Worm (Caenorhabditis elegans) whole organism, L1 larva: Measurements from ENCODE around the gene F22F7.8.

ENCODE experiments used
- C16A3.4 ChIP-seq: fragments of 150-350 bp; optimal IDR thresholded peaks from 2 replicates; lab custom pipeline; 2014; ENCODE audit warnings: missing biosample characterization, missing genetic modification characterization
- C34B4.2 ChIP-seq: sonication (generic microtip); optimal IDR thresholded peaks from 2 replicates; lab custom pipeline; 2017; ENCODE audit warnings: mild to moderate bottlenecking, missing genetic modification characterization, missing compliant biosample characterization
- F16B12.6 ChIP-seq: fragments of 150-350 bp; optimal IDR thresholded peaks from 2 replicates; lab custom pipeline; 2014; ENCODE audit warnings: missing biosample characterization, missing genetic modification characterization
- alr-1 ChIP-seq: fragments of 200-800 bp; sonication (Bioruptor generic); optimal IDR thresholded peaks from 2 replicates; lab custom pipeline; 2018; ENCODE audit warnings: borderline replicate concordance, mild to moderate bottlenecking, missing genetic modification characterization, missing compliant biosample characterization
- ama-1 ChIP-seq: fragments of 150-350 bp; optimal IDR thresholded peaks from 2 replicates; lab custom pipeline; 2014
- ceh-88 ChIP-seq: fragments of 200-800 bp; sonication (Bioruptor generic); IDR thresholded peaks from 2 replicates; pipeline ENCODE4 v1.3.6; 2022; ENCODE audit warnings: missing genetic modification characterization, missing compliant biosample characterization
- ceh-90 ChIP-seq: sonication (generic microtip); optimal IDR thresholded peaks from 2 replicates; lab custom pipeline; 2016; ENCODE audit warnings: missing genetic modification characterization, missing compliant biosample characterization
- ces-1 ChIP-seq: fragments of 150-350 bp; optimal IDR thresholded peaks from 2 replicates; lab custom pipeline; 2014; ENCODE audit warnings: missing biosample characterization, missing genetic modification reagents, missing genetic modification characterization
- dsc-1 ChIP-seq: sonication (generic microtip); optimal IDR thresholded peaks from 2 replicates; lab custom pipeline; 2016; ENCODE audit warnings: mild to moderate bottlenecking, missing genetic modification characterization, missing compliant biosample characterization
- efl-1 ChIP-seq, 4 experiments: fragments of 150-350 bp; optimal IDR thresholded peaks in 3 of 4; peaks in 1 of 4; 1 replicate in 1 of 4; 2 replicates in 3 of 4; lab custom pipeline; 2014; ENCODE audit warnings: missing biosample characterization in 2 of 4, missing genetic modification characterization in 2 of 4, missing genetic modification reagents in 2 of 4
- efl-3 ChIP-seq: fragments of 200-800 bp; sonication (Bioruptor generic); optimal IDR thresholded peaks from 2 replicates; lab custom pipeline; 2018; ENCODE audit warnings: mild to moderate bottlenecking, missing genetic modification characterization, missing compliant biosample characterization
- egl-13 ChIP-seq: sonication (generic microtip); optimal IDR thresholded peaks from 2 replicates; lab custom pipeline; 2016; ENCODE audit warnings: missing genotype, missing genetic modification reagents, missing genetic modification characterization, missing compliant biosample characterization
- elt-2 ChIP-seq: sonication (generic microtip); optimal IDR thresholded peaks from 2 replicates; lab custom pipeline; 2016; ENCODE audit warnings: missing genetic modification characterization, mild to moderate bottlenecking, inconsistent platforms, missing compliant biosample characterization, missing genetic modification reagents
- fkh-10 ChIP-seq: sonication (generic microtip); optimal IDR thresholded peaks from 2 replicates; lab custom pipeline; 2017; ENCODE audit warnings: missing biosample characterization, missing genetic modification reagents, missing genetic modification characterization
- fkh-8 ChIP-seq: sonication (generic microtip); optimal IDR thresholded peaks from 2 replicates; lab custom pipeline; 2016; ENCODE audit warnings: mild to moderate bottlenecking, missing genetic modification characterization, missing compliant biosample characterization
- fos-1 ChIP-seq: fragments of 150-350 bp; optimal IDR thresholded peaks from 2 replicates; lab custom pipeline; 2014; ENCODE audit warnings: missing biosample characterization, missing genetic modification characterization
- isw-1 ChIP-seq: fragments of 200-800 bp; sonication (Bioruptor generic); IDR thresholded peaks from 2 replicates; pipeline ENCODE4 v1.3.6; 2022; ENCODE audit warnings: missing genetic modification characterization, missing compliant biosample characterization
- jun-1 ChIP-seq: fragments of 150-350 bp; optimal IDR thresholded peaks from 2 replicates; lab custom pipeline; 2014; ENCODE audit warnings: missing biosample characterization, missing genetic modification reagents, missing genetic modification characterization
- lin-14 ChIP-seq: fragments of 200-800 bp; sonication (Bioruptor generic); optimal IDR thresholded peaks from 2 replicates; lab custom pipeline; 2018; ENCODE audit warnings: mild to moderate bottlenecking, missing genetic modification characterization, moderate library complexity, missing compliant biosample characterization
- lin-35 ChIP-seq, 2 experiments: fragments of 150-350 bp; optimal IDR thresholded peaks; 2 replicates each; lab custom pipeline; 2014; ENCODE audit warnings: missing biosample characterization in 2 of 2, missing genetic modification characterization in 2 of 2, missing genetic modification reagents in 2 of 2
- lin-39 ChIP-seq: fragments of 150-350 bp; optimal IDR thresholded peaks from 2 replicates; lab custom pipeline; 2014; ENCODE audit warnings: missing biosample characterization, missing genetic modification reagents, missing genetic modification characterization
- mef-2 ChIP-seq: fragments of 150-350 bp; optimal IDR thresholded peaks from 2 replicates; lab custom pipeline; 2014; ENCODE audit warnings: missing biosample characterization, missing genetic modification characterization
- nhr-12 ChIP-seq: sonication (generic microtip); optimal IDR thresholded peaks from 2 replicates; lab custom pipeline; 2017; ENCODE audit warnings: missing biosample characterization, missing genetic modification characterization
- nhr-28 ChIP-seq: fragments of 150-350 bp; optimal IDR thresholded peaks from 2 replicates; lab custom pipeline; 2014; ENCODE audit warnings: missing biosample characterization, missing genetic modification characterization
- nhr-47 ChIP-seq: sonication (generic microtip); optimal IDR thresholded peaks from 2 replicates; lab custom pipeline; 2016; ENCODE audit warnings: mild to moderate bottlenecking, missing genetic modification characterization, moderate library complexity, missing compliant biosample characterization
- nhr-71 ChIP-seq: sonication (generic microtip); optimal IDR thresholded peaks from 2 replicates; lab custom pipeline; 2016; ENCODE audit warnings: mild to moderate bottlenecking, missing genetic modification characterization, moderate library complexity, missing compliant biosample characterization
- nhr-76 ChIP-seq: sonication (generic microtip); optimal IDR thresholded peaks from 2 replicates; lab custom pipeline; 2017; ENCODE audit warnings: missing biosample characterization, missing genetic modification characterization
- nhr-84 ChIP-seq: sonication (generic microtip); optimal IDR thresholded peaks from 2 replicates; lab custom pipeline; 2017; ENCODE audit warnings: missing biosample characterization, missing genetic modification characterization
- nhr-90 ChIP-seq: sonication (generic microtip); optimal IDR thresholded peaks from 2 replicates; lab custom pipeline; 2016; ENCODE audit warnings: mild to moderate bottlenecking, missing genetic modification characterization, missing compliant biosample characterization; ENCODE audit not compliant: poor library complexity
- sptf-1 ChIP-seq: fragments of 150-350 bp; optimal IDR thresholded peaks from 2 replicates; lab custom pipeline; 2014; ENCODE audit warnings: missing biosample characterization, missing genetic modification characterization
- swsn-7 ChIP-seq: sonication (generic microtip); optimal IDR thresholded peaks from 2 replicates; lab custom pipeline; 2016; ENCODE audit warnings: missing genetic modification characterization, missing compliant biosample characterization
- tbx-2 ChIP-seq: sonication (generic microtip); optimal IDR thresholded peaks from 2 replicates; lab custom pipeline; 2016; ENCODE audit warnings: missing genetic modification characterization, missing compliant biosample characterization
- unc-30 ChIP-seq: sonication (generic microtip); optimal IDR thresholded peaks from 2 replicates; lab custom pipeline; 2017; ENCODE audit warnings: missing biosample characterization, missing genetic modification characterization
- zag-1 ChIP-seq: fragments of 150-350 bp; optimal IDR thresholded peaks from 2 replicates; lab custom pipeline; 2014; ENCODE audit warnings: missing biosample characterization, missing genetic modification characterization
- zip-4 ChIP-seq: fragments of 200-800 bp; sonication (Bioruptor generic); optimal IDR thresholded peaks from 2 replicates; lab custom pipeline; 2018; ENCODE audit warnings: mild to moderate bottlenecking, missing genetic modification characterization, moderate library complexity, missing compliant biosample characterization
- ztf-4 ChIP-seq: fragments of 150-350 bp; optimal IDR thresholded peaks from 2 replicates; lab custom pipeline; 2014; ENCODE audit warnings: missing biosample characterization, missing genetic modification characterization

Gene F22F7.8

ce11 chrV:2159331-2159730 lies 37.6 kb upstream of the F22F7.8 start, which contains the start of gene C45H4.14:
Gene C45H4.14 (minus strand): TSS chrV:2159431.
- TF ChIP-seq swsn-7 (tag; lab: Kevin White, UChicago) (no peak), C16A3.4 (no peak)

ce11 chrV:2156830-2157229 lies 35.1 kb upstream of the F22F7.8 start, which contains the start of gene srbc-22:
Gene srbc-22 (plus strand): TSS chrV:2157130.
- TF ChIP-seq efl-3 (no peak), lin-35 (GFP tag; optimal IDR thresholded peaks at IDR 0.05; lab: Kevin White, UChicago) (no peak), ceh-88 (GFP tag; lab: Robert Waterston, UW) (no peak), zip-4 (GFP tag; lab: Kevin White, UChicago) (no peak), dsc-1 (tag; lab: Kevin White, UChicago) (no peak), nhr-76 (no peak), swsn-7 (tag; lab: Kevin White, UChicago) (no peak), ama-1 (lab: Kevin White, UChicago) (no peak), ceh-90 (tag; lab: Kevin White, UChicago) (no peak), fos-1 (tag; lab: Kevin White, UChicago) (no peak), lin-39 (tag; lab: Kevin White, UChicago) (no peak)

- TF ChIP-seq elt-2, result no peak
- TF ChIP-seq efl-1 (optimal IDR thresholded peaks at IDR 0.05; lab: Kevin White, UChicago), result no peak
- TF ChIP-seq efl-1 (GFP tag; optimal IDR thresholded peaks at IDR 0.05 in 1 of 2; lab: Kevin White, UChicago), result peak in 1 of 2 experiments; percentile 12
- no peak for TF ChIP-seq nhr-47
- no peak for TF ChIP-seq nhr-28
- no peak for TF ChIP-seq nhr-84 (tag; lab: Kevin White, UChicago)
- TF ChIP-seq lin-14, result no peak
- no peak for TF ChIP-seq nhr-12 (tag; lab: Kevin White, UChicago)
- TF ChIP-seq lin-39 (tag; lab: Kevin White, UChicago), result no peak
- TF ChIP-seq, all 84 proteins: peak for 1
Measured at ce11 chrV:2155232-2155631, 33.5 kb upstream of the F22F7.8 start, which contains the start of gene srbc-21. Gene srbc-21 (plus strand): TSS chrV:2155532.

ce11 chrV:2153274-2153673 lies 31.5 kb upstream of the F22F7.8 start, which contains the start of gene srbc-23:
Gene srbc-23 (plus strand): TSS chrV:2153574.
- no peak for TF ChIP-seq sptf-1 (tag; lab: Kevin White, UChicago)
- TF ChIP-seq tbx-2 (tag; lab: Kevin White, UChicago), result no peak
- no peak for TF ChIP-seq ces-1 (GFP tag; lab: Kevin White, UChicago)
- TF ChIP-seq zag-1 (tag; lab: Kevin White, UChicago), result no peak
- TF ChIP-seq fkh-10 (GFP tag; lab: Kevin White, UChicago), result no peak
- TF ChIP-seq nhr-28, result no peak
- no peak for TF ChIP-seq lin-35 (GFP tag; optimal IDR thresholded peaks at IDR 0.05; lab: Kevin White, UChicago)
- TF ChIP-seq dsc-1 (tag; lab: Kevin White, UChicago), result no peak
- TF ChIP-seq egl-13, result no peak
- no peak for TF ChIP-seq fkh-8 (tag; lab: Kevin White, UChicago)

- TF ChIP-seq efl-3 (no peak), tbx-2 (tag; lab: Kevin White, UChicago) (no peak), fos-1 (tag; lab: Kevin White, UChicago) (no peak), nhr-76 (no peak), mef-2 (tag; lab: Kevin White, UChicago) (no peak), fkh-8 (tag; lab: Kevin White, UChicago) (no peak), C34B4.2 (tag; lab: Kevin White, UChicago) (no peak)
Measured at ce11 chrV:2151458-2151857, 29.7 kb upstream of the F22F7.8 start, which contains the start of gene srbc-24. Gene srbc-24 (plus strand): TSS chrV:2151758.

- TF ChIP-seq mef-2 (tag; lab: Kevin White, UChicago) (no peak), nhr-71 (tag; lab: Kevin White, UChicago) (no peak), alr-1 (no peak), egl-13 (no peak), nhr-76 (no peak), lin-39 (tag; lab: Kevin White, UChicago) (no peak), tbx-2 (tag; lab: Kevin White, UChicago) (no peak), nhr-90 (no peak), isw-1 (no peak), F16B12.6 (no peak), ztf-4 (tag; lab: Kevin White, UChicago) (no peak), lin-35 (GFP tag; optimal IDR thresholded peaks at IDR 0.05; lab: Kevin White, UChicago) (no peak), ces-1 (GFP tag; lab: Kevin White, UChicago) (no peak), unc-30 (tag; lab: Kevin White, UChicago) (no peak), jun-1 (tag; lab: Kevin White, UChicago) (no peak)
Measured at ce11 chrV:2150876-2151275, 29.1 kb upstream of the F22F7.8 start, which contains the start of gene C45H4.13. Gene C45H4.13 (minus strand): TSS chrV:2150976.
